Worm (Caenorhabditis elegans) whole organism, L1 larva: ENCODE results near the gene K07H8.12.

Source experiments
- aly-2 ChIP-seq: fragments of 150-350 bp; optimal IDR thresholded peaks from 2 replicates; lab custom pipeline; 2014; ENCODE audit warnings: missing biosample characterization, missing genetic modification characterization
- dpl-1 ChIP-seq, 3 experiments: fragments of 150-350 bp in 2 of 3; sonication (generic microtip) in 1 of 3; optimal IDR thresholded peaks; 2 replicates each; lab custom pipeline; 2014 to 2017; ENCODE audit warnings: missing biosample characterization in 3 of 3, missing genetic modification characterization in 3 of 3, missing genetic modification reagents in 3 of 3
- fos-1 ChIP-seq: fragments of 150-350 bp; optimal IDR thresholded peaks from 2 replicates; lab custom pipeline; 2014; ENCODE audit warnings: missing biosample characterization, missing genetic modification characterization
- hpl-2 ChIP-seq: fragments of 150-350 bp; optimal IDR thresholded peaks from 2 replicates; lab custom pipeline; 2014; ENCODE audit warnings: missing biosample characterization, missing genetic modification reagents, missing genetic modification characterization
- lsy-2 ChIP-seq, 2 experiments: fragments of 150-350 bp; optimal IDR thresholded peaks; 2 replicates each; lab custom pipeline; 2014; ENCODE audit warnings: missing biosample characterization in 2 of 2, missing genetic modification characterization in 2 of 2
- nhr-237 ChIP-seq: fragments of 150-350 bp; optimal IDR thresholded peaks from 2 replicates; lab custom pipeline; 2014; ENCODE audit warnings: missing biosample characterization, missing genetic modification characterization
- nhr-76 ChIP-seq: sonication (generic microtip); optimal IDR thresholded peaks from 2 replicates; lab custom pipeline; 2017; ENCODE audit warnings: missing biosample characterization, missing genetic modification characterization
- sup-37 ChIP-seq: fragments of 200-800 bp; sonication (Bioruptor generic); optimal IDR thresholded peaks from 2 replicates; lab custom pipeline; 2018; ENCODE audit warnings: mild to moderate bottlenecking, missing genetic modification characterization, missing compliant biosample characterization
- tbx-2 ChIP-seq: sonication (generic microtip); optimal IDR thresholded peaks from 2 replicates; lab custom pipeline; 2016; ENCODE audit warnings: missing genetic modification characterization, missing compliant biosample characterization
- unc-62 ChIP-seq: fragments of 150-350 bp; optimal IDR thresholded peaks from 2 replicates; lab custom pipeline; 2014; ENCODE audit warnings: missing biosample characterization, missing genetic modification reagents, missing genetic modification characterization

DNA sequence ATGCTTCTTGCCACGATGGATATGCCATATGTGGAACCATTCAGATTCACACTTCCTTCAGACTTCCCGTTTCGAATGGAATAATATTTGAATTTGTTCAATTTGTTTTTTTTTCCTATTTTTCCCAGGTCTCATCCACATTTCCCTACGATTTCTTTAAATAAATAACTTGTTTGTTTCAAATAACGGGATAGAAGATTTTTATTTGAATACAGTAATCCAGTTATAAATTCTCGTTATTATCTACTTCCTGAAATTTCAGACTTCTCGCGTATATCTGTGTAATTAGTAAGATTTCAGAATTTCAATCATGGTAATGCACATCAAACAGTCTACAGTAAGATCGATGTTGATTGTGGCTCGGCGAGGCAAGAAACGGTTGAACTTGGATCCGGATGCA, 24.0 kb upstream of the K07H8.12 start, which contains the start of gene F35H10.5:
- TF ChIP-seq sup-37 (GFP tag; lab: Kevin White, UChicago) (no peak), nhr-76 (no peak), lsy-2 (tag; optimal IDR thresholded peaks at IDR 0.05; lab: Kevin White, UChicago) (no peak), unc-62 (GFP tag; lab: Kevin White, UChicago) (no peak), dpl-1 (GFP tag; optimal IDR thresholded peaks at IDR 0.05; lab: Kevin White, UChicago) (no peak), fos-1 (tag; lab: Kevin White, UChicago) (no peak), hpl-2 (GFP tag; lab: Kevin White, UChicago) (no peak), nhr-237 (tag; lab: Kevin White, UChicago) (no peak), aly-2 (tag; lab: Kevin White, UChicago) (no peak), tbx-2 (tag; lab: Kevin White, UChicago) (no peak)
